Fruit fly (Drosophila melanogaster) whole organism, embryonic: ENCODE measurements around the gene CG11920.

ENCODE experiments used
- Asciz ChIP-seq: fragments of 200-800 bp; sonication (Bioruptor generic); optimal IDR thresholded peaks from 2 replicates; lab custom pipeline; 2017; ENCODE audit warnings: missing biosample characterization, mild to moderate bottlenecking, missing genetic modification characterization, missing genetic modification reagents
- B-H2 ChIP-seq: fragments of 200-800 bp; sonication (Bioruptor generic); optimal IDR thresholded peaks from 2 replicates; lab custom pipeline; 2018; ENCODE audit warnings: missing biosample characterization, mild to moderate bottlenecking, missing genetic modification characterization
- Bgb ChIP-seq: fragments of 200-800 bp; sonication (Bioruptor generic); IDR thresholded peaks from 2 replicates; pipeline ENCODE4 v1.3.6; 2022; ENCODE audit warnings: missing biosample characterization, missing genetic modification characterization; ENCODE audit not compliant: partially characterized antibody
- CG11085 ChIP-seq: fragments of 200-800 bp; sonication (Bioruptor generic); IDR thresholded peaks from 2 replicates; pipeline ENCODE4 v1.3.6; 2022; ENCODE audit warnings: missing biosample characterization, missing genetic modification characterization
- CG11093 ChIP-seq: fragments of 200-800 bp; sonication (Bioruptor generic); IDR thresholded peaks from 3 replicates; pipeline ENCODE4 v1.3.6; 2022; ENCODE audit warnings: missing biosample characterization, missing genetic modification characterization
- CG12219 ChIP-seq: fragments of 200-800 bp; sonication (Bioruptor generic); optimal IDR thresholded peaks from 3 replicates; lab custom pipeline; 2018; ENCODE audit warnings: missing biosample characterization, mild to moderate bottlenecking, missing genetic modification characterization
- CG12659 ChIP-seq: fragments of 200-800 bp; sonication (Bioruptor generic); optimal IDR thresholded peaks from 3 replicates; lab custom pipeline; 2017; ENCODE audit warnings: mild to moderate bottlenecking, missing biosample characterization, missing genetic modification reagents, missing genetic modification characterization
- CG14965 ChIP-seq: fragments of 200-800 bp; sonication (Bioruptor generic); optimal IDR thresholded peaks from 2 replicates; lab custom pipeline; 2016; ENCODE audit warnings: missing biosample characterization, missing genetic modification characterization, borderline replicate concordance
- CG1529 ChIP-seq: fragments of 200-800 bp; sonication (Bioruptor generic); optimal IDR thresholded peaks from 3 replicates; lab custom pipeline; 2018; ENCODE audit warnings: missing biosample characterization, missing genetic modification characterization
- CG15601 ChIP-seq: fragments of 200-800 bp; sonication (Bioruptor generic); optimal IDR thresholded peaks from 3 replicates; lab custom pipeline; 2019; ENCODE audit warnings: missing biosample characterization, mild to moderate bottlenecking, missing genetic modification characterization, moderate library complexity
- CG16779 ChIP-seq: fragments of 200-800 bp; sonication (Bioruptor generic); IDR thresholded peaks from 2 replicates; pipeline ENCODE4 v1.3.6; 2022; ENCODE audit warnings: missing biosample characterization, missing genetic modification characterization
- CG2116 ChIP-seq: fragments of 200-800 bp; sonication (Bioruptor generic); optimal IDR thresholded peaks from 3 replicates; lab custom pipeline; 2018; ENCODE audit warnings: missing biosample characterization, mild to moderate bottlenecking, missing genetic modification characterization
- CG2678 ChIP-seq: fragments of 200-800 bp; sonication (Bioruptor generic); optimal IDR thresholded peaks from 3 replicates; lab custom pipeline; 2019; ENCODE audit warnings: missing biosample characterization, mild to moderate bottlenecking, missing genetic modification characterization, moderate library complexity
- CG30431 ChIP-seq: fragments of 200-800 bp; sonication (Bioruptor generic); optimal IDR thresholded peaks from 2 replicates; lab custom pipeline; 2017; ENCODE audit warnings: missing biosample characterization, missing genetic modification characterization
- CG32532 ChIP-seq: fragments of 200-800 bp; sonication (Bioruptor generic); IDR thresholded peaks from 2 replicates; pipeline ENCODE4 v1.3.6; 2022; ENCODE audit warnings: missing biosample characterization, missing genetic modification characterization
- CG34376 ChIP-seq: fragments of 200-800 bp; sonication (Bioruptor generic); optimal IDR thresholded peaks from 2 replicates; lab custom pipeline; 2018; ENCODE audit warnings: missing biosample characterization, mild to moderate bottlenecking, missing genetic modification characterization
- CG42726 ChIP-seq: fragments of 200-800 bp; sonication (Bioruptor generic); IDR thresholded peaks from 2 replicates; pipeline ENCODE4 v1.3.6; 2022; ENCODE audit warnings: missing biosample characterization, missing genetic modification characterization; ENCODE audit not compliant: partially characterized antibody
- CG4854 ChIP-seq: fragments of 200-800 bp; sonication (Bioruptor generic); optimal IDR thresholded peaks from 2 replicates; lab custom pipeline; 2016; ENCODE audit warnings: missing biosample characterization, missing genetic modification characterization, inconsistent platforms
- CG5953 ChIP-seq: fragments of 200-800 bp; sonication (Bioruptor generic); IDR thresholded peaks from 2 replicates; pipeline ENCODE4 v1.3.6; 2022; ENCODE audit warnings: missing biosample characterization, missing genetic modification characterization
- CG6272 ChIP-seq: fragments of 200-800 bp; sonication (Bioruptor generic); IDR thresholded peaks from 2 replicates; pipeline ENCODE4 v1.3.6; 2022; ENCODE audit warnings: missing biosample characterization, missing genetic modification characterization
- CG6683 ChIP-seq: fragments of 200-800 bp; sonication (Bioruptor generic); optimal IDR thresholded peaks from 2 replicates; lab custom pipeline; 2017; ENCODE audit warnings: missing biosample characterization, mild to moderate bottlenecking, missing genetic modification characterization, missing genetic modification reagents
- CG6689 ChIP-seq: fragments of 200-800 bp; sonication (Bioruptor generic); IDR thresholded peaks from 2 replicates; pipeline ENCODE4 v1.3.6; 2022; ENCODE audit warnings: missing biosample characterization, missing genetic modification characterization
- CG6791 ChIP-seq: fragments of 200-800 bp; sonication (Bioruptor generic); IDR thresholded peaks from 3 replicates; pipeline ENCODE4 v1.3.6; 2022; ENCODE audit warnings: missing biosample characterization, missing genetic modification characterization; ENCODE audit not compliant: partially characterized antibody
- CG9797 ChIP-seq: fragments of 200-800 bp; sonication (Bioruptor generic); optimal IDR thresholded peaks from 3 replicates; lab custom pipeline; 2018; ENCODE audit warnings: missing biosample characterization, mild to moderate bottlenecking, missing genetic modification characterization
- Camta ChIP-seq: fragments of 200-800 bp; sonication (Bioruptor generic); optimal IDR thresholded peaks from 2 replicates; lab custom pipeline; 2016; ENCODE audit warnings: missing biosample characterization, missing genetic modification characterization
- Dp ChIP-seq: fragments of 200-800 bp; sonication (Bioruptor generic); optimal IDR thresholded peaks from 2 replicates; lab custom pipeline; 2018; ENCODE audit warnings: missing biosample characterization, mild to moderate bottlenecking, missing genetic modification characterization, moderate library complexity
- E2f2 ChIP-seq: fragments of 200-800 bp; sonication (Bioruptor generic); IDR thresholded peaks from 2 replicates; pipeline ENCODE4 v1.3.6; 2022; ENCODE audit warnings: missing biosample characterization, missing genetic modification characterization
- Ets97D ChIP-seq: fragments of 200-800 bp; sonication (Bioruptor generic); optimal IDR thresholded peaks from 3 replicates; lab custom pipeline; 2016; ENCODE audit warnings: missing biosample characterization, missing genetic modification characterization
- Hmx ChIP-seq: fragments of 200-800 bp; sonication (Bioruptor generic); optimal IDR thresholded peaks from 2 replicates; lab custom pipeline; 2016; ENCODE audit warnings: missing biosample characterization, missing genetic modification characterization
- Hsf ChIP-seq: fragments of 200-800 bp; sonication (Bioruptor generic); optimal IDR thresholded peaks from 3 replicates; lab custom pipeline; 2016; ENCODE audit warnings: missing biosample characterization, missing genetic modification characterization
- Meics ChIP-seq: fragments of 200-800 bp; sonication (Bioruptor generic); optimal IDR thresholded peaks from 2 replicates; lab custom pipeline; 2017; ENCODE audit warnings: missing biosample characterization, mild to moderate bottlenecking, missing genetic modification characterization
- Optix ChIP-seq: fragments of 200-800 bp; sonication (Bioruptor generic); IDR thresholded peaks from 3 replicates; pipeline ENCODE4 v1.3.6; 2022; ENCODE audit warnings: missing biosample characterization, missing genetic modification characterization
- Sin3A ChIP-seq: fragments of >200 bp; optimal IDR thresholded peaks from 2 replicates; lab custom pipeline; 2018
- Spps ChIP-seq: fragments of 200-800 bp; sonication (Bioruptor generic); optimal IDR thresholded peaks from 2 replicates; lab custom pipeline; 2018; ENCODE audit warnings: missing biosample characterization, mild to moderate bottlenecking, missing genetic modification characterization
- Xbp1 ChIP-seq: fragments of 200-800 bp; sonication (Bioruptor generic); optimal IDR thresholded peaks from 3 replicates; lab custom pipeline; 2016; ENCODE audit warnings: missing biosample characterization, mild to moderate bottlenecking, missing genetic modification characterization
- ci ChIP-seq: fragments of 200-800 bp; sonication (Bioruptor generic); IDR thresholded peaks from 3 replicates; pipeline ENCODE4 v1.3.6; 2022; ENCODE audit warnings: missing biosample characterization, missing genetic modification characterization
- danr ChIP-seq: fragments of 200-800 bp; sonication (Bioruptor generic); IDR thresholded peaks from 2 replicates; pipeline ENCODE4 v1.3.6; 2022; ENCODE audit warnings: missing biosample characterization, missing genetic modification characterization
- ewg ChIP-seq: fragments of 200-800 bp; sonication (Bioruptor generic); optimal IDR thresholded peaks from 3 replicates; lab custom pipeline; 2017; ENCODE audit warnings: mild to moderate bottlenecking, missing biosample characterization, missing genetic modification reagents, missing genetic modification characterization
- grau ChIP-seq: fragments of 200-800 bp; optimal IDR thresholded peaks from 3 replicates; lab custom pipeline; 2019; ENCODE audit warnings: missing biosample characterization, mild to moderate bottlenecking, missing genetic modification characterization, moderate library complexity
- her ChIP-seq: fragments of 200-800 bp; sonication (Bioruptor generic); optimal IDR thresholded peaks from 2 replicates; lab custom pipeline; 2016; ENCODE audit warnings: missing biosample characterization, missing genetic modification characterization
- hth ChIP-seq: fragments of >200 bp; optimal IDR thresholded peaks from 2 replicates; lab custom pipeline; 2017; ENCODE audit warnings: inconsistent platforms
- klu ChIP-seq: fragments of 200-800 bp; sonication (Bioruptor generic); IDR thresholded peaks from 2 replicates; pipeline ENCODE4 v1.3.6; 2022; ENCODE audit warnings: missing biosample characterization, missing genetic modification characterization
- pan ChIP-seq, 4 experiments: fragments of >200 bp in 3 of 4; fragments of 200-800 bp in 1 of 4; sonication (Bioruptor generic) in 1 of 4; optimal IDR thresholded peaks in 3 of 4; IDR thresholded peaks in 1 of 4; 2 replicates each; pipeline versions ENCODE4 v1.3.6 to Lab custom; 2017 to 2022; ENCODE audit warnings: missing biosample characterization in 2 of 4, missing genetic modification characterization in 2 of 4, mixed read lengths in 1 of 4
- pho ChIP-seq: fragments of 200-800 bp; sonication (Bioruptor generic); optimal IDR thresholded peaks from 2 replicates; lab custom pipeline; 2016; ENCODE audit warnings: missing biosample characterization, missing genetic modification characterization
- pnt ChIP-seq: fragments of 200-800 bp; sonication (Bioruptor generic); optimal IDR thresholded peaks from 3 replicates; lab custom pipeline; 2016; ENCODE audit warnings: missing biosample characterization, missing genetic modification characterization
- sens ChIP-seq: fragments of 200-800 bp; sonication (Bioruptor generic); peaks from one replicate; lab custom pipeline; 2016; ENCODE audit warnings: missing biosample characterization, missing genetic modification characterization
- sens-2 ChIP-seq: fragments of 200-800 bp; sonication (Bioruptor generic); IDR thresholded peaks from 2 replicates; pipeline ENCODE4 v1.3.6; 2022; ENCODE audit warnings: missing biosample characterization, missing genetic modification characterization
- stc ChIP-seq: fragments of 200-800 bp; sonication (Bioruptor generic); IDR thresholded peaks from 2 replicates; pipeline ENCODE4 v1.3.6; 2022; ENCODE audit warnings: missing biosample characterization, missing genetic modification characterization
- tup ChIP-seq: fragments of 200-800 bp; sonication (Bioruptor generic); optimal IDR thresholded peaks from 2 replicates; lab custom pipeline; 2016; ENCODE audit warnings: missing biosample characterization, mild to moderate bottlenecking, missing genetic modification characterization, moderate library complexity
- tx ChIP-seq: fragments of 200-800 bp; sonication (Bioruptor generic); optimal IDR thresholded peaks from 2 replicates; lab custom pipeline; 2016; ENCODE audit warnings: missing biosample characterization, missing genetic modification characterization
- unpg ChIP-seq: fragments of 200-800 bp; sonication (Bioruptor generic); optimal IDR thresholded peaks from 3 replicates; lab custom pipeline; 2018; ENCODE audit warnings: missing biosample characterization, mild to moderate bottlenecking, missing genetic modification characterization, moderate library complexity

The CG11920 gene

dm6 chr3R:25069569-25069968, 5.1 kb upstream of the CG11920 start, which contains the start of the genes Stt3B and CG11839 (continued):
- no peak for TF ChIP-seq pan (optimal IDR thresholded peaks at IDR 0.05; lab: Kevin White, UChicago)
- peak in 1 of 2 experiments; percentile 50 for TF ChIP-seq pan (GFP tag; optimal IDR thresholded peaks at IDR 0.05 in 1 of 2, IDR thresholded peaks at IDR 0.05 in 1 of 2)
- peak; percentile 85 for TF ChIP-seq CG12659 (GFP tag; lab: Kevin White, UChicago)
- no peak for TF ChIP-seq CG6683 (GFP tag; lab: Kevin White, UChicago)
- no peak for TF ChIP-seq CG12219
- TF ChIP-seq CG11085 (GFP tag; lab: Robert Waterston, UW), result no peak
- TF ChIP-seq ci (GFP tag; lab: Robert Waterston, UW), result no peak
- peak; percentile 82 for TF ChIP-seq Hsf (GFP tag; lab: Kevin White, UChicago)
- no peak for TF ChIP-seq hth (lab: Kevin White, UChicago)
- peak; percentile 78 for TF ChIP-seq tx (GFP tag; lab: Kevin White, UChicago)
- peak; percentile 89; the same call in 1 of the 2 replicates for TF ChIP-seq CG42726 (GFP tag; lab: Robert Waterston, UW)
- peak; percentile 19 for TF ChIP-seq tup (GFP tag; lab: Kevin White, UChicago)
- TF ChIP-seq CG6689 (GFP tag; lab: Robert Waterston, UW), result no peak; the same call in 1 of the 2 replicates
- 0 out of 2 replicates have a peak, but pooled peaks have one; percentile 21 for TF ChIP-seq stc (GFP tag; lab: Robert Waterston, UW)
- TF ChIP-seq Meics, result no peak
- TF ChIP-seq her (GFP tag; lab: Kevin White, UChicago), result peak; percentile 62
- peak; percentile 90 for TF ChIP-seq Ets97D
- TF ChIP-seq Optix (GFP tag; lab: Robert Waterston, UW), result peak; percentile 40; the same call in 1 of the 3 replicates
- TF ChIP-seq Xbp1 (GFP tag; lab: Kevin White, UChicago), result peak; percentile 95
- peak; percentile 91 for TF ChIP-seq Bgb (GFP tag; lab: Robert Waterston, UW)
- peak; percentile 59 for TF ChIP-seq CG4854 (GFP tag; lab: Kevin White, UChicago)
- no peak for TF ChIP-seq klu (GFP tag; lab: Robert Waterston, UW)
- TF ChIP-seq E2f2 (GFP tag; lab: Robert Waterston, UW), result peak; percentile 67
- TF ChIP-seq CG11093, result no peak
- peak; percentile 96 for TF ChIP-seq sens (GFP tag; lab: Kevin White, UChicago)
- TF ChIP-seq CG2116 (GFP tag; lab: Kevin White, UChicago), result peak; percentile 85
- TF ChIP-seq CG9797 (GFP tag; lab: Kevin White, UChicago), result peak; percentile 39
- TF ChIP-seq unpg (GFP tag; lab: Kevin White, UChicago), result no peak
- no peak for TF ChIP-seq sens-2 (GFP tag; lab: Robert Waterston, UW)
- TF ChIP-seq Asciz (GFP tag; lab: Kevin White, UChicago), result no peak
- TF ChIP-seq Sin3A (lab: Kevin White, UChicago), result peak; percentile 93
- no peak for TF ChIP-seq CG2678
- TF ChIP-seq Dp (GFP tag; lab: Kevin White, UChicago), result peak; percentile 44
- TF ChIP-seq B-H2, result peak; percentile 62
- peak; percentile 45 for TF ChIP-seq Spps
- no peak for TF ChIP-seq CG30431
- no peak for TF ChIP-seq CG1529 (GFP tag; lab: Kevin White, UChicago)
- no peak for TF ChIP-seq ewg
- peak; percentile 82 for TF ChIP-seq CG6791
- TF ChIP-seq danr, result no peak
- TF ChIP-seq CG32532 (GFP tag; lab: Robert Waterston, UW), result peak; percentile 69; the same call in 1 of the 2 replicates
- TF ChIP-seq Hmx, result peak; percentile 6
- TF ChIP-seq CG16779 (GFP tag; lab: Robert Waterston, UW), result no peak
- no peak for TF ChIP-seq CG5953 (GFP tag; lab: Robert Waterston, UW)
- peak; percentile 77 for TF ChIP-seq pnt (GFP tag; lab: Kevin White, UChicago)
- no peak for TF ChIP-seq CG14965
- TF ChIP-seq CG6272 (GFP tag; lab: Robert Waterston, UW), result no peak
- TF ChIP-seq Camta (GFP tag; lab: Kevin White, UChicago), result peak; percentile 74
- TF ChIP-seq CG34376 (GFP tag; lab: Kevin White, UChicago), result peak; percentile 29
- peak; percentile 72 for TF ChIP-seq CG15601 (tag; lab: Kevin White, UChicago)
- TF ChIP-seq grau (tag; lab: Kevin White, UChicago), result peak; percentile 73
- peak; percentile 85 for TF ChIP-seq pho (GFP tag; lab: Kevin White, UChicago)
